Worm (Caenorhabditis elegans) whole organism, L4 larva: ENCODE measurements around the gene R07E5.6.

Experiments
- F44E2.7 ChIP-seq: fragments of 200-800 bp; sonication (Bioruptor generic); IDR thresholded peaks from 2 replicates; pipeline ENCODE4 v2.1.2; 2022; ENCODE audit warnings: missing genetic modification characterization, missing compliant biosample characterization
- dmd-9 ChIP-seq: fragments of 200-800 bp; sonication (Bioruptor generic); IDR thresholded peaks from 2 replicates; pipeline ENCODE4 v1.3.6; 2022; ENCODE audit warnings: missing genetic modification reagents, missing genetic modification characterization, missing compliant biosample characterization
- fkh-10 ChIP-seq: fragments of 150-350 bp; optimal IDR thresholded peaks from 2 replicates; lab custom pipeline; 2014; ENCODE audit warnings: missing biosample characterization, missing genetic modification reagents, missing genetic modification characterization
- gei-8 ChIP-seq: fragments of 200-800 bp; sonication (Bioruptor generic); optimal IDR thresholded peaks from 2 replicates; lab custom pipeline; 2018; ENCODE audit warnings: mild to moderate bottlenecking, missing genetic modification characterization, missing compliant biosample characterization
- lin-15B ChIP-seq: fragments of 150-350 bp; sonication (generic microtip); optimal IDR thresholded peaks from 3 replicates; lab custom pipeline; 2014; ENCODE audit warnings: missing biosample characterization, missing genetic modification characterization
- unc-62 ChIP-seq, 3 experiments: fragments of 150-350 bp in 1 of 3; sonication (generic microtip); optimal IDR thresholded peaks in 2 of 3; peaks in 1 of 3; 1 replicate in 1 of 3; 2 replicates in 2 of 3; lab custom pipeline; 2014 to 2017; ENCODE audit warnings: missing biosample characterization in 3 of 3, missing genetic modification characterization in 3 of 3, missing genetic modification reagents in 3 of 3, missing genotype in 1 of 3

ce11 chrIII:4364974-4365373, 33.6 kb upstream of the R07E5.6 start, which contains the start of gene ckb-1:
- TF ChIP-seq lin-15B (tag; lab: Kevin White, UChicago) (no peak), fkh-10 (GFP tag; lab: Kevin White, UChicago) (no peak), F44E2.7 (GFP tag; lab: Robert Waterston, UW) (no peak), dmd-9 (GFP tag; lab: Robert Waterston, UW) (no peak), unc-62 (GFP tag; optimal IDR thresholded peaks at IDR 0.05 in 1 of 2; lab: Kevin White, UChicago) (no peak), unc-62 (tag; optimal IDR thresholded peaks at IDR 0.05; lab: Kevin White, UChicago) (no peak), gei-8 (no peak)
